Worm (Caenorhabditis elegans) whole organism, L4 larva: ENCODE results near the gene F41B5.12.

Experiments used
- ceh-20 ChIP-seq: fragments of 200-800 bp; sonication (Bioruptor generic); IDR thresholded peaks from 2 replicates; pipeline ENCODE4 v1.3.6; 2022; ENCODE audit warnings: missing genetic modification reagents, missing genetic modification characterization, missing compliant biosample characterization
- ceh-32 ChIP-seq: sonication (generic microtip); optimal IDR thresholded peaks from 2 replicates; lab custom pipeline; 2016; ENCODE audit warnings: mild to moderate bottlenecking, missing genetic modification characterization, missing compliant biosample characterization; ENCODE audit not compliant: poor library complexity
- fkh-10 ChIP-seq: fragments of 150-350 bp; optimal IDR thresholded peaks from 2 replicates; lab custom pipeline; 2014; ENCODE audit warnings: missing biosample characterization, missing genetic modification reagents, missing genetic modification characterization
- hmg-1.1 ChIP-seq: fragments of 200-800 bp; sonication (Bioruptor generic); IDR thresholded peaks from 2 replicates; pipeline ENCODE4 v1.3.6; 2022; ENCODE audit warnings: missing genetic modification reagents, missing genetic modification characterization, missing compliant biosample characterization
- lim-7 ChIP-seq: fragments of 200-800 bp; sonication (Bioruptor generic); IDR thresholded peaks from 2 replicates; pipeline ENCODE4 v1.3.6; 2022; ENCODE audit warnings: missing genetic modification characterization, missing compliant biosample characterization
- lin-15B ChIP-seq: fragments of 150-350 bp; sonication (generic microtip); optimal IDR thresholded peaks from 3 replicates; lab custom pipeline; 2014; ENCODE audit warnings: missing biosample characterization, missing genetic modification characterization
- lsy-2 ChIP-seq, 2 experiments: fragments of 150-350 bp in 1 of 2; sonication (generic microtip) in 1 of 2; optimal IDR thresholded peaks; 2 replicates each; lab custom pipeline; 2014 to 2017; ENCODE audit warnings: missing biosample characterization in 2 of 2, missing genetic modification characterization in 2 of 2
- mep-1 ChIP-seq: fragments of 150-350 bp; sonication (generic microtip); optimal IDR thresholded peaks from 3 replicates; lab custom pipeline; 2014; ENCODE audit warnings: missing biosample characterization, missing genetic modification characterization
- nhr-76 ChIP-seq: fragments of 150-350 bp; optimal IDR thresholded peaks from 2 replicates; lab custom pipeline; 2014; ENCODE audit warnings: missing biosample characterization, missing genetic modification characterization
- nhr-77 ChIP-seq: fragments of 150-350 bp; optimal IDR thresholded peaks from 2 replicates; lab custom pipeline; 2014; ENCODE audit warnings: missing biosample characterization, missing genetic modification characterization
- skn-1 ChIP-seq: fragments of 150-350 bp; optimal IDR thresholded peaks from 2 replicates; lab custom pipeline; 2014; ENCODE audit warnings: missing biosample characterization, missing genetic modification characterization
- snpc-4 ChIP-seq: fragments of 150-350 bp; optimal IDR thresholded peaks from 2 replicates; lab custom pipeline; 2014; ENCODE audit warnings: missing biosample characterization, missing genetic modification characterization
- unc-62 ChIP-seq, 3 experiments: fragments of 150-350 bp in 1 of 3; sonication (generic microtip); optimal IDR thresholded peaks in 2 of 3; peaks in 1 of 3; 1 replicate in 1 of 3; 2 replicates in 2 of 3; lab custom pipeline; 2014 to 2017; ENCODE audit warnings: missing biosample characterization in 3 of 3, missing genetic modification characterization in 3 of 3, missing genetic modification reagents in 3 of 3, missing genotype in 1 of 3
- zip-11 ChIP-seq: fragments of 200-800 bp; sonication (Bioruptor generic); IDR thresholded peaks from 2 replicates; pipeline ENCODE4 v1.3.6; 2022; ENCODE audit warnings: missing genetic modification characterization, missing compliant biosample characterization

- no peak for TF ChIP-seq hmg-1.1 (GFP tag; lab: Robert Waterston, UW)
- no peak for TF ChIP-seq lim-7 (GFP tag; lab: Robert Waterston, UW)
- no peak for TF ChIP-seq skn-1 (tag; lab: Kevin White, UChicago)
- no peak for TF ChIP-seq ceh-32 (tag; lab: Kevin White, UChicago)
- no peak for TF ChIP-seq fkh-10
- no peak for TF ChIP-seq mep-1 (tag; lab: Kevin White, UChicago)
- no peak for TF ChIP-seq ceh-20 (GFP tag; lab: Robert Waterston, UW)
- no peak for TF ChIP-seq nhr-77 (tag; lab: Kevin White, UChicago)
- TF ChIP-seq lsy-2 (tag; optimal IDR thresholded peaks at IDR 0.05; lab: Kevin White, UChicago) = no peak
- TF ChIP-seq unc-62 (GFP tag; optimal IDR thresholded peaks at IDR 0.05 in 1 of 2; lab: Kevin White, UChicago) = peak in 1 of 2 experiments; percentile 82
- TF ChIP-seq unc-62 (tag; optimal IDR thresholded peaks at IDR 0.05; lab: Kevin White, UChicago) = no peak
- TF ChIP-seq lin-15B (tag; lab: Kevin White, UChicago) = no peak
- no peak for TF ChIP-seq nhr-76 (tag; lab: Kevin White, UChicago)
- TF ChIP-seq snpc-4 (tag; lab: Kevin White, UChicago) = no peak
- TF ChIP-seq zip-11 (GFP tag; lab: Robert Waterston, UW) = no peak
Measured at ce11 chrV:2254553-2255124, 6.1 kb upstream of the F41B5.12 start, which contains the start of gene str-253.
